Worm (Caenorhabditis elegans) whole organism, young adult: ENCODE data around the gene noa-1.

Experiments
- B0336.3 ChIP-seq: fragments of 200-800 bp; sonication (Bioruptor generic); IDR thresholded peaks from 2 replicates; pipeline ENCODE4 v1.3.6; 2022; ENCODE audit warnings: missing genetic modification characterization, missing compliant biosample characterization
- F55B11.4 ChIP-seq: sonication (generic microtip); optimal IDR thresholded peaks from 2 replicates; lab custom pipeline; 2016; ENCODE audit warnings: missing compliant biosample characterization, missing genetic modification characterization, borderline replicate concordance; ENCODE audit not compliant: insufficient read depth
- T26A5.8 ChIP-seq: sonication (generic microtip); optimal IDR thresholded peaks from 2 replicates; lab custom pipeline; 2016; ENCODE audit warnings: missing genetic modification characterization, missing compliant biosample characterization
- cebp-2 ChIP-seq: fragments of 200-800 bp; sonication (Bioruptor generic); IDR thresholded peaks from 2 replicates; pipeline ENCODE4 v1.3.6; 2022; ENCODE audit warnings: missing genetic modification characterization, missing compliant biosample characterization
- ceh-79 ChIP-seq: sonication (generic microtip); optimal IDR thresholded peaks from 2 replicates; lab custom pipeline; 2017; ENCODE audit warnings: mild to moderate bottlenecking, missing genetic modification characterization, missing compliant biosample characterization
- let-607 ChIP-seq, 2 experiments: fragments of 200-800 bp in 1 of 2; sonication (Bioruptor generic) in 1 of 2; sonication (generic microtip) in 1 of 2; optimal IDR thresholded peaks; 2 replicates each; lab custom pipeline; 2016 to 2018; ENCODE audit warnings: mild to moderate bottlenecking in 2 of 2, missing compliant biosample characterization in 2 of 2, missing genetic modification characterization in 2 of 2, moderate library complexity in 2 of 2, missing genotype in 1 of 2
- madf-8 ChIP-seq: fragments of 200-800 bp; sonication (Bioruptor generic); conservative IDR thresholded peaks from 2 replicates; pipeline ENCODE4 v1.3.6; 2022; ENCODE audit warnings: missing genetic modification reagents, missing genetic modification characterization, missing compliant biosample characterization
- mcd-1 ChIP-seq: fragments of 200-800 bp; sonication (Bioruptor generic); IDR thresholded peaks from 2 replicates; pipeline ENCODE4 v1.3.6; 2022; ENCODE audit warnings: missing genetic modification reagents, missing genetic modification characterization, missing compliant biosample characterization
- nfyb-1 ChIP-seq: fragments of 200-800 bp; sonication (Bioruptor generic); IDR thresholded peaks from 2 replicates; pipeline ENCODE4 v1.3.6; 2022; ENCODE audit warnings: missing genetic modification reagents, missing genetic modification characterization, missing compliant biosample characterization
- nhr-90 ChIP-seq: sonication (generic microtip); optimal IDR thresholded peaks from 2 replicates; lab custom pipeline; 2016; ENCODE audit warnings: missing genotype, mild to moderate bottlenecking, missing genetic modification characterization, missing compliant biosample characterization
- snpc-4 ChIP-seq, 5 experiments: fragments of 150-350 bp in 1 of 5; sonication (generic microtip) in 4 of 5; optimal IDR thresholded peaks; 2 replicates each; lab custom pipeline; 2014 to 2018; ENCODE audit warnings: missing genetic modification characterization in 5 of 5, missing biosample characterization in 3 of 5, antibody characterized with exemption in 2 of 5, mild to moderate bottlenecking in 2 of 5, missing compliant biosample characterization in 2 of 5, missing genotype in 2 of 5, moderate library complexity in 2 of 5, missing genetic modification reagents in 1 of 5

- TF ChIP-seq let-607 (tag; optimal IDR thresholded peaks at IDR 0.05; lab: Kevin White, UChicago) (no peak), nhr-90 (no peak), mcd-1 (no peak), snpc-4 (GFP tag; optimal IDR thresholded peaks at IDR 0.05; lab: Kevin White, UChicago) (no peak), snpc-4 (tag; optimal IDR thresholded peaks at IDR 0.05; lab: Kevin White, UChicago) (no peak), nfyb-1 (GFP tag; lab: Robert Waterston, UW) (no peak), ceh-79 (tag; lab: Kevin White, UChicago) (no peak), F55B11.4 (tag; lab: Kevin White, UChicago) (no peak), madf-8 (GFP tag; lab: Robert Waterston, UW) (no peak), T26A5.8 (tag; lab: Kevin White, UChicago) (no peak), cebp-2 (no peak), B0336.3 (GFP tag; lab: Robert Waterston, UW) (no peak)
These were observed at the start of gene noa-1, which contains the start of gene Y48E1B.17 for ce11 chrII:13540956-13541355.
